Worm (Caenorhabditis elegans): ENCODE data around the gene C14B1.12.

- TF ChIP-seq unc-62 (GFP tag; optimal IDR thresholded peaks at IDR 0.05 in 1 of 2) (no peak), unc-62 (tag; optimal IDR thresholded peaks at IDR 0.05) (no peak), dve-1 (tag; optimal IDR thresholded peaks at IDR 0.05; ENCODE audit: insufficient read depth) (no peak), cey-2 (tag; optimal IDR thresholded peaks at IDR 0.05; ENCODE audit: borderline replicate concordance, insufficient read depth) (no peak), skn-1 (tag; optimal IDR thresholded peaks at IDR 0.05) (no peak), lin-15B (tag; optimal IDR thresholded peaks at IDR 0.05) (no peak), pqm-1 (tag; optimal IDR thresholded peaks at IDR 0.05) (no peak), unc-39 (tag; optimal IDR thresholded peaks at IDR 0.05) (no peak), hlh-11 (tag; optimal IDR thresholded peaks at IDR 0.05) (no peak)
Measured at ce11 chrIII:3713163-3713562, 11.6 kb downstream of the C14B1.12 start, which contains the start of gene nrde-1.

Measured in whole organism, L4 larva.